Worm (Caenorhabditis elegans): ENCODE measurements around the gene C09H5.7.

ce11 chrV:8117964-8118363 lies 32.9 kb upstream of the C09H5.7 start, which contains the start of gene D1014.7:
- TF ChIP-seq fos-1 (tag; optimal IDR thresholded peaks at IDR 0.05) (no peak), ceh-28 (tag; optimal IDR thresholded peaks at IDR 0.05) (no peak), snpc-4 (tag; optimal IDR thresholded peaks at IDR 0.05) (no peak), skn-1 (tag; optimal IDR thresholded peaks at IDR 0.05) (no peak), fkh-2 (tag; optimal IDR thresholded peaks at IDR 0.05) (no peak), lin-15B (tag; optimal IDR thresholded peaks at IDR 0.05) (no peak), ceh-82 (tag; optimal IDR thresholded peaks at IDR 0.05) (no peak), pqm-1 (tag; optimal IDR thresholded peaks at IDR 0.05) (no peak), nhr-76 (tag; optimal IDR thresholded peaks at IDR 0.05) (no peak), ama-1 (optimal IDR thresholded peaks at IDR 0.05) (no peak)
